Worm (Caenorhabditis elegans) whole organism, L2 larva: ENCODE data around the gene H20J04.7.

Experiments
- ama-1 ChIP-seq: fragments of 150-350 bp; optimal IDR thresholded peaks from 2 replicates; lab custom pipeline; 2018; ENCODE audit warnings: inconsistent platforms
- ceh-82 ChIP-seq: fragments of 150-350 bp; optimal IDR thresholded peaks from 2 replicates; lab custom pipeline; 2014; ENCODE audit warnings: missing biosample characterization, missing genetic modification characterization
- crh-2 ChIP-seq: sonication (generic microtip); optimal IDR thresholded peaks from 2 replicates; lab custom pipeline; 2017; ENCODE audit warnings: missing biosample characterization, missing genetic modification characterization
- fos-1 ChIP-seq: fragments of 150-350 bp; optimal IDR thresholded peaks from 2 replicates; lab custom pipeline; 2014; ENCODE audit warnings: missing biosample characterization, missing genetic modification characterization
- nhr-6 ChIP-seq: fragments of 150-350 bp; optimal IDR thresholded peaks from 2 replicates; lab custom pipeline; 2014; ENCODE audit warnings: missing biosample characterization, missing genetic modification characterization
- skn-1 ChIP-seq: sonication (generic microtip); optimal IDR thresholded peaks from 2 replicates; lab custom pipeline; 2017; ENCODE audit warnings: missing biosample characterization, missing genetic modification characterization
- sma-9 ChIP-seq, 2 experiments: fragments of 150-350 bp in 1 of 2; sonication (generic microtip) in 1 of 2; optimal IDR thresholded peaks; 2 replicates each; lab custom pipeline; 2014 to 2016; ENCODE audit warnings: missing genetic modification characterization in 2 of 2, mild to moderate bottlenecking in 1 of 2, missing biosample characterization in 1 of 2, missing compliant biosample characterization in 1 of 2, missing genetic modification reagents in 1 of 2, moderate library complexity in 1 of 2
- snpc-4 ChIP-seq: fragments of 150-350 bp; optimal IDR thresholded peaks from 2 replicates; lab custom pipeline; 2014; ENCODE audit warnings: missing biosample characterization, missing genetic modification characterization
- unc-39 ChIP-seq: fragments of 150-350 bp; optimal IDR thresholded peaks from 2 replicates; lab custom pipeline; 2014; ENCODE audit warnings: missing biosample characterization, missing genetic modification characterization
- unc-62 ChIP-seq: fragments of 150-350 bp; optimal IDR thresholded peaks from 2 replicates; lab custom pipeline; 2014; ENCODE audit warnings: missing biosample characterization, missing genetic modification reagents, missing genetic modification characterization
- zag-1 ChIP-seq: fragments of 150-350 bp; optimal IDR thresholded peaks from 2 replicates; lab custom pipeline; 2014; ENCODE audit warnings: missing biosample characterization, missing genetic modification characterization
- ztf-1 ChIP-seq: fragments of 200-800 bp; sonication (Bioruptor generic); conservative IDR thresholded peaks from 2 replicates; pipeline ENCODE4 v1.3.6; 2022; ENCODE audit warnings: missing genetic modification characterization, missing compliant biosample characterization
- ztf-4 ChIP-seq: fragments of 150-350 bp; optimal IDR thresholded peaks from 2 replicates; lab custom pipeline; 2014; ENCODE audit warnings: missing biosample characterization, missing genetic modification characterization

- TF ChIP-seq unc-39 (no peak), ceh-82 (tag; lab: Kevin White, UChicago) (no peak), ama-1 (lab: Kevin White, UChicago) (no peak), sma-9 (GFP tag; optimal IDR thresholded peaks at IDR 0.05; lab: Kevin White, UChicago) (no peak), sma-9 (tag; optimal IDR thresholded peaks at IDR 0.05; lab: Kevin White, UChicago) (no peak), fos-1 (no peak), nhr-6 (tag; lab: Kevin White, UChicago) (no peak), skn-1 (tag; lab: Kevin White, UChicago) (no peak), crh-2 (no peak), snpc-4 (no peak), unc-62 (GFP tag; lab: Kevin White, UChicago) (no peak), ztf-4 (tag; lab: Kevin White, UChicago) (no peak), zag-1 (tag; lab: Kevin White, UChicago) (no peak), ztf-1 (GFP tag; lab: Robert Waterston, UW) (no peak)
Observed at ce11 chrII:4341484-4341883, 13.6 kb downstream of the H20J04.7 start.
